Fruit fly (Drosophila melanogaster) whole organism, wandering third instar larva: ENCODE measurements around the gene CG14262.
A peak's percentile ranks its signal among the peaks of the same experiment; 100 is the strongest.

Source experiments
- CG32264 ChIP-seq: fragments of 200-800 bp; sonication (Bioruptor generic); optimal IDR thresholded peaks from 2 replicates; lab custom pipeline; 2016; ENCODE audit warnings: missing biosample characterization, missing genetic modification characterization
- Dfd ChIP-seq: fragments of >200 bp; optimal IDR thresholded peaks from 2 replicates; lab custom pipeline; 2017; ENCODE audit warnings: missing biosample characterization, missing genetic modification characterization
- GATAd ChIP-seq: sonication (Bioruptor generic); optimal IDR thresholded peaks from 2 replicates; lab custom pipeline; 2016; ENCODE audit warnings: missing biosample characterization, missing genetic modification characterization
- Mio ChIP-seq: sonication (Bioruptor generic); optimal IDR thresholded peaks from 2 replicates; lab custom pipeline; 2016; ENCODE audit warnings: missing biosample characterization, missing genetic modification characterization
- dmrt93B ChIP-seq: fragments of 200-800 bp; sonication (Bioruptor generic); optimal IDR thresholded peaks from 2 replicates; lab custom pipeline; 2018; ENCODE audit warnings: missing biosample characterization, mild to moderate bottlenecking, missing genetic modification characterization
- h ChIP-seq: fragments of 200-800 bp; sonication (Bioruptor generic); optimal IDR thresholded peaks from 3 replicates; lab custom pipeline; 2016; ENCODE audit warnings: missing biosample characterization, mild to moderate bottlenecking, missing genetic modification characterization
- lola ChIP-seq: fragments of >200 bp; optimal IDR thresholded peaks from 2 replicates; lab custom pipeline; 2017; ENCODE audit warnings: missing biosample characterization, missing genetic modification characterization
- psq ChIP-seq: fragments of 200-800 bp; sonication (Bioruptor generic); optimal IDR thresholded peaks from 3 replicates; lab custom pipeline; 2017; ENCODE audit warnings: missing biosample characterization, mild to moderate bottlenecking, missing genetic modification characterization, moderate library complexity
- rgr ChIP-seq: fragments of 200-800 bp; sonication (Bioruptor generic); optimal IDR thresholded peaks from 3 replicates; lab custom pipeline; 2016; ENCODE audit warnings: missing biosample characterization, mild to moderate bottlenecking, missing genetic modification characterization
- sage ChIP-seq: fragments of 200-800 bp; sonication (Bioruptor generic); optimal IDR thresholded peaks from 2 replicates; lab custom pipeline; 2016; ENCODE audit warnings: missing biosample characterization, mild to moderate bottlenecking, missing genetic modification characterization
- tai ChIP-seq: sonication (Bioruptor generic); optimal IDR thresholded peaks from 2 replicates; lab custom pipeline; 2016; ENCODE audit warnings: missing biosample characterization, missing genetic modification characterization
- usp ChIP-seq: fragments of >200 bp; optimal IDR thresholded peaks from 2 replicates; lab custom pipeline; 2017; ENCODE audit warnings: missing biosample characterization, missing genetic modification characterization

- TF ChIP-seq sage (no peak), Mio (no peak), h (peak; percentile 31), psq (GFP tag; lab: Kevin White, UChicago) (peak; percentile 33), GATAd (GFP tag; lab: Kevin White, UChicago) (no peak), rgr (GFP tag; lab: Kevin White, UChicago) (peak; percentile 31), lola (GFP tag; lab: Kevin White, UChicago) (no peak), tai (GFP tag; lab: Kevin White, UChicago) (no peak), usp (GFP tag; lab: Kevin White, UChicago) (no peak), Dfd (GFP tag; lab: Kevin White, UChicago) (no peak), dmrt93B (GFP tag; lab: Kevin White, UChicago) (no peak), CG32264 (no peak)
Observed at dm6 chr3R:27244742-27245400, 20.4 kb downstream of the CG14262 start, which contains the start of gene CG18766.
